Worm (Caenorhabditis elegans) whole organism, mixed stage, embryonic: ENCODE data around the gene C38C3.4.

Experiments
- bed-3 ChIP-seq: fragments of 200-800 bp; sonication (Bioruptor generic); optimal IDR thresholded peaks from 3 replicates; lab custom pipeline; 2018; ENCODE audit warnings: mild to moderate bottlenecking, missing genetic modification characterization, moderate library complexity, missing compliant biosample characterization
- elt-3 ChIP-seq: fragments of 150-350 bp; optimal IDR thresholded peaks from 2 replicates; lab custom pipeline; 2014; ENCODE audit warnings: missing biosample characterization, missing genetic modification characterization
- lin-13 ChIP-seq: fragments of 150-350 bp; optimal IDR thresholded peaks from 2 replicates; lab custom pipeline; 2014; ENCODE audit warnings: missing biosample characterization, missing genetic modification characterization
- lin-32 ChIP-seq: fragments of 200-800 bp; sonication (Bioruptor generic); optimal IDR thresholded peaks from 2 replicates; lab custom pipeline; 2018; ENCODE audit warnings: mild to moderate bottlenecking, missing genetic modification characterization, missing compliant biosample characterization
- nhr-237 ChIP-seq: fragments of 150-350 bp; optimal IDR thresholded peaks from 2 replicates; lab custom pipeline; 2014; ENCODE audit warnings: missing biosample characterization, missing genetic modification characterization
- snpc-4 ChIP-seq: fragments of 150-350 bp; optimal IDR thresholded peaks from 2 replicates; lab custom pipeline; 2014; ENCODE audit warnings: missing biosample characterization, missing genetic modification characterization
- unc-62 ChIP-seq: fragments of 150-350 bp; optimal IDR thresholded peaks from 2 replicates; lab custom pipeline; 2014; ENCODE audit warnings: missing biosample characterization, missing genetic modification reagents, missing genetic modification characterization

DNA sequence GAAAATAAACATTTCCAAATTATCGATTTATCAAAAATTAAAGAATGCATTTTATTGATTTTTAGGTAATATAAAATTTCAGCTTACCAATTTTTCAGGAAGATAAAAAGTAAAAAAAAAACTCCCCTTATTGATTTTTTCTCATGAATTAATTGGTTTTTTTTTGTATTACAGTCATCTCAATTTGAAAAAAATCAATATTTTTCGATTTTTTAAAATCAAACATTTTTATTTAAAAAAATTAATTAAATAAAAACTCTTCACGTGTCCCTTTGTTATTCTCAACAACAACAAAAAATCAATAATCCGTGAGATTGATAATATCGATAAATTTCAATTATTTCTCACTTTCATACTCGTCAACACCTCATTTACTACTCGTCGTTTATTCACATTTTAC lies 13.5 kb downstream of the C38C3.4 start, which contains the start of gene C38C3.3:
- TF ChIP-seq nhr-237, result no peak
- no peak for TF ChIP-seq snpc-4
- TF ChIP-seq bed-3 (GFP tag; lab: Kevin White, UChicago), result no peak
- no peak for TF ChIP-seq lin-13
- TF ChIP-seq lin-32 (GFP tag; lab: Kevin White, UChicago), result no peak
- TF ChIP-seq elt-3 (tag; lab: Kevin White, UChicago), result no peak
- TF ChIP-seq unc-62 (GFP tag; lab: Kevin White, UChicago), result no peak
